Worm (Caenorhabditis elegans) whole organism, young adult: Measurements from ENCODE around the gene W10G11.1.

Experiments
- aptf-3 ChIP-seq: fragments of 200-800 bp; sonication (Bioruptor generic); IDR thresholded peaks from 2 replicates; pipeline ENCODE4 v1.3.6; 2022; ENCODE audit warnings: missing genetic modification characterization, missing compliant biosample characterization
- athp-1 ChIP-seq: sonication (generic microtip); optimal IDR thresholded peaks from 2 replicates; lab custom pipeline; 2017; ENCODE audit warnings: mild to moderate bottlenecking, missing genetic modification characterization, missing compliant biosample characterization
- ceh-58 ChIP-seq: fragments of 200-800 bp; sonication (Bioruptor generic); IDR thresholded peaks from 2 replicates; pipeline ENCODE4 v1.3.6; 2022; ENCODE audit warnings: missing genetic modification characterization, missing compliant biosample characterization
- dpl-1 ChIP-seq: fragments of 150-350 bp; optimal IDR thresholded peaks from 2 replicates; lab custom pipeline; 2014; ENCODE audit warnings: missing biosample characterization, missing genetic modification reagents, missing genetic modification characterization
- hmg-1.2 ChIP-seq: fragments of 200-800 bp; sonication (Bioruptor generic); IDR thresholded peaks from 2 replicates; pipeline ENCODE4 v1.3.6; 2022; ENCODE audit warnings: missing genetic modification reagents, missing genetic modification characterization, missing compliant biosample characterization
- hsf-1 ChIP-seq: fragments of 200-800 bp; sonication (Bioruptor generic); IDR thresholded peaks from 2 replicates; pipeline ENCODE4 v1.3.6; 2022; ENCODE audit warnings: missing genetic modification reagents, missing genetic modification characterization, missing compliant biosample characterization
- lag-1 ChIP-seq: fragments of 200-800 bp; sonication (Bioruptor generic); IDR thresholded peaks from 2 replicates; pipeline ENCODE4 v1.3.6; 2022; ENCODE audit warnings: missing genetic modification reagents, missing genetic modification characterization, missing compliant biosample characterization
- nfya-1 ChIP-seq: sonication (generic microtip); optimal IDR thresholded peaks from 2 replicates; lab custom pipeline; 2017; ENCODE audit warnings: antibody characterized with exemption, missing compliant biosample characterization, missing genetic modification characterization, borderline replicate concordance; ENCODE audit not compliant: insufficient read depth
- repo-1 ChIP-seq: sonication (generic microtip); optimal IDR thresholded peaks from 2 replicates; lab custom pipeline; 2017; ENCODE audit warnings: mild to moderate bottlenecking, missing genetic modification characterization, missing compliant biosample characterization
- sea-2 ChIP-seq: fragments of 200-800 bp; sonication (Bioruptor generic); IDR thresholded peaks from 2 replicates; pipeline ENCODE4 v1.3.6; 2022; ENCODE audit warnings: missing genetic modification characterization, missing compliant biosample characterization
- unc-62 ChIP-seq: fragments of 150-350 bp; optimal IDR thresholded peaks from 2 replicates; lab custom pipeline; 2014; ENCODE audit warnings: missing biosample characterization, missing genetic modification reagents, missing genetic modification characterization
- zim-3 ChIP-seq: sonication (generic microtip); optimal IDR thresholded peaks from 2 replicates; lab custom pipeline; 2017; ENCODE audit warnings: mild to moderate bottlenecking, missing genetic modification characterization, moderate library complexity, missing compliant biosample characterization
- ztf-3 ChIP-seq: fragments of 200-800 bp; sonication (Bioruptor generic); optimal IDR thresholded peaks from 2 replicates; lab custom pipeline; 2018; ENCODE audit warnings: mild to moderate bottlenecking, missing genetic modification characterization, missing compliant biosample characterization

DNA sequence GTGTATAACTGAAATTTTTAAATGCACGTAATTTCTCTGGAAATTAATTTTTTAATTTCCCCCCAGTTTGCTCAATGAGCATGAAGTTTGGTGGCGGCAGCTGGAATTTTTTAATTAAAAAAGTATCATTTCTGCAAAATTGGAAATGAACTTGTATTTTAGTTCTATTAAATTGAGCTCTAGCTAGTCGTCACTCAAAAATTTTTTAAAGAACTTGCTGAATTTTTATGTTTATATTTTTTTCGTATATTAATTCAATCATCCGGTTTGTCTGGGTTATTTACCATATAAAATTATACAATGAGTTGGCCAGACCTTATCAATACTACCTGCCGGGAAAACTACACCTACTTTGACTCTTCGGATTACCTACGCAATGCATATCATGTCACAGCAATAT lies 21.3 kb upstream of the W10G11.1 start, which contains the start of gene srh-59:
- no peak for TF ChIP-seq athp-1 (tag; lab: Kevin White, UChicago)
- TF ChIP-seq lag-1: no peak
- no peak for TF ChIP-seq sea-2 (GFP tag; lab: Robert Waterston, UW)
- no peak for TF ChIP-seq repo-1 (tag; lab: Kevin White, UChicago)
- TF ChIP-seq nfya-1 (tag; lab: Kevin White, UChicago): no peak
- no peak for TF ChIP-seq ceh-58
- TF ChIP-seq aptf-3: no peak
- TF ChIP-seq dpl-1: no peak
- TF ChIP-seq hmg-1.2: no peak
- TF ChIP-seq unc-62: no peak
- no peak for TF ChIP-seq zim-3 (tag; lab: Kevin White, UChicago)
- no peak for TF ChIP-seq ztf-3 (GFP tag; lab: Kevin White, UChicago)
- TF ChIP-seq hsf-1 (GFP tag; lab: Robert Waterston, UW): no peak
